Worm (Caenorhabditis elegans): ENCODE results near the gene che-12.

ce11 chrV:10319434-10319833 is 12.3 kb upstream of the che-12 start, which contains the start of gene B0024.11:
- TF ChIP-seq dao-5 (tag; optimal IDR thresholded peaks at IDR 0.05) (no peak), him-1 (tag; optimal IDR thresholded peaks at IDR 0.05) (no peak)
